Worm (Caenorhabditis elegans) whole organism, L3 larva: ENCODE measurements around the gene try-8.

Experiments used
- ZK546.5 ChIP-seq: sonication (generic microtip); optimal IDR thresholded peaks from 2 replicates; lab custom pipeline; 2017; ENCODE audit warnings: missing biosample characterization, missing genetic modification characterization
- ama-1 ChIP-seq: fragments of 150-350 bp; optimal IDR thresholded peaks from 2 replicates; lab custom pipeline; 2018
- jun-1 ChIP-seq: fragments of 150-350 bp; optimal IDR thresholded peaks from 2 replicates; lab custom pipeline; 2014; ENCODE audit warnings: missing biosample characterization, missing genetic modification reagents, missing genetic modification characterization
- ztf-11 ChIP-seq: fragments of 150-350 bp; optimal IDR thresholded peaks from 2 replicates; lab custom pipeline; 2014; ENCODE audit warnings: missing biosample characterization, missing genetic modification characterization

DNA sequence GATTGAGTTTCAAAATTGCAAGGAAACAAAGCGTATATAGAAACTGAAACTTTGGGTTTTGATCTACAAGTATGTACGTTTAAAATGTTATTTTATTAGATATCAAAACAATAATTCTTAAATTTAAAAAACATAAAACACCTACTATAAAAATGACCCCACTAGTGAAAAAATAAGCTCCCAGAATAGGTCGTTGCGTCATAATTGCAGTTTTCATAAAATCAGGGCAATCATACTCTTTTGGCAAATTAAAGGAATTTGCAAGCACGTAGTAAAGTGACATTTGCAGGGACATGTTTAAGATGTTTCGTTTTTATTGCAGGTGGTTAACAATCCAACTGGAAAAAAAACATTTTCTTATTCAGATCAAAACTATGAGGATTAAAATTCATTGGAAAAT lies 45.6 kb downstream of the try-8 start, which contains the start of gene srt-6:
- TF ChIP-seq jun-1 (tag; lab: Kevin White, UChicago) = no peak
- no peak for TF ChIP-seq ztf-11 (tag; lab: Kevin White, UChicago)
- no peak for TF ChIP-seq ama-1 (lab: Kevin White, UChicago)
- no peak for TF ChIP-seq ZK546.5 (tag; lab: Kevin White, UChicago)
